Fruit fly (Drosophila melanogaster) whole organism, wandering third instar larva: ENCODE results near the gene loj.

ENCODE experiments used
- Dfd ChIP-seq: fragments of >200 bp; optimal IDR thresholded peaks from 2 replicates; lab custom pipeline; 2017; ENCODE audit warnings: missing biosample characterization, missing genetic modification characterization
- Dif ChIP-seq: fragments of 200-275, 200-300 bp; sonication (Bioruptor generic); optimal IDR thresholded peaks from 2 replicates; lab custom pipeline; 2018; ENCODE audit warnings: missing biosample characterization, missing genetic modification characterization; ENCODE audit not compliant: partially characterized antibody
- GATAd ChIP-seq: sonication (Bioruptor generic); optimal IDR thresholded peaks from 2 replicates; lab custom pipeline; 2016; ENCODE audit warnings: missing biosample characterization, missing genetic modification characterization
- Hr78 ChIP-seq: fragments of >200 bp; optimal IDR thresholded peaks from 2 replicates; lab custom pipeline; 2017; ENCODE audit warnings: missing biosample characterization, missing genetic modification characterization
- Hr83 ChIP-seq: fragments of 200-300 bp; sonication (Bioruptor generic); optimal IDR thresholded peaks from 2 replicates; lab custom pipeline; 2016; ENCODE audit warnings: missing biosample characterization, mild to moderate bottlenecking, missing genetic modification characterization, moderate library complexity; ENCODE audit not compliant: poor library complexity, severe bottlenecking
- Jra ChIP-seq: sonication (Bioruptor generic); optimal IDR thresholded peaks from 2 replicates; lab custom pipeline; 2016; ENCODE audit warnings: missing biosample characterization, missing genetic modification characterization
- Mio ChIP-seq: sonication (Bioruptor generic); optimal IDR thresholded peaks from 2 replicates; lab custom pipeline; 2016; ENCODE audit warnings: missing biosample characterization, missing genetic modification characterization
- N ChIP-seq: fragments of >200 bp; optimal IDR thresholded peaks from 2 replicates; lab custom pipeline; 2018; ENCODE audit warnings: missing biosample characterization, missing external identifiers, missing genetic modification characterization
- OdsH ChIP-seq: fragments of 200-800 bp; sonication (Bioruptor generic); optimal IDR thresholded peaks from 2 replicates; lab custom pipeline; 2016; ENCODE audit warnings: missing biosample characterization, mild to moderate bottlenecking, missing genetic modification characterization
- Rel ChIP-seq, 2 experiments: fragments of 200-800 bp; sonication (Bioruptor generic) in 1 of 2; optimal IDR thresholded peaks; 2 replicates in 1 of 2; 3 replicates in 1 of 2; lab custom pipeline; 2016 to 2019; ENCODE audit warnings: mild to moderate bottlenecking in 2 of 2, missing biosample characterization in 2 of 2, missing genetic modification characterization in 2 of 2, moderate library complexity in 1 of 2
- Sp1 ChIP-seq: fragments of 200-800 bp; sonication (Bioruptor generic); optimal IDR thresholded peaks from 3 replicates; lab custom pipeline; 2019; ENCODE audit warnings: missing biosample characterization, mild to moderate bottlenecking, missing genetic modification characterization, moderate library complexity
- Vsx2 ChIP-seq: fragments of 200-300, 225-300 bp; sonication (Bioruptor generic); optimal IDR thresholded peaks from 2 replicates; lab custom pipeline; 2018; ENCODE audit warnings: missing biosample characterization, missing genetic modification characterization; ENCODE audit not compliant: partially characterized antibody
- br ChIP-seq: fragments of 200-800 bp; sonication (Bioruptor generic); optimal IDR thresholded peaks from 2 replicates; lab custom pipeline; 2016; ENCODE audit warnings: missing biosample characterization, missing genetic modification characterization
- brk ChIP-seq: fragments of 200-800 bp; sonication (Bioruptor generic); optimal IDR thresholded peaks from 2 replicates; lab custom pipeline; 2016; ENCODE audit warnings: missing biosample characterization, mild to moderate bottlenecking, missing genetic modification characterization
- dl ChIP-seq, 2 experiments: fragments of 175-275, 200-275 bp in 1 of 2; fragments of 200-275 bp in 1 of 2; sonication (Bioruptor generic); optimal IDR thresholded peaks; lab custom pipeline; 2018; ENCODE audit warnings: mild to moderate bottlenecking in 2 of 2, missing biosample characterization in 2 of 2, missing genetic modification characterization in 2 of 2, moderate library complexity in 2 of 2; ENCODE audit not compliant: partially characterized antibody in 2 of 2, insufficient read depth in 1 of 2
- dmrt93B ChIP-seq: fragments of 200-800 bp; sonication (Bioruptor generic); optimal IDR thresholded peaks from 2 replicates; lab custom pipeline; 2018; ENCODE audit warnings: missing biosample characterization, mild to moderate bottlenecking, missing genetic modification characterization
- dsf ChIP-seq: sonication (Bioruptor generic); optimal IDR thresholded peaks from 2 replicates; lab custom pipeline; 2016; ENCODE audit warnings: missing biosample characterization, missing genetic modification characterization, borderline replicate concordance
- ey ChIP-seq: fragments of 200-800 bp; sonication (Bioruptor generic); optimal IDR thresholded peaks from 2 replicates; lab custom pipeline; 2016; ENCODE audit warnings: missing biosample characterization, missing genetic modification characterization
- foxo ChIP-seq, 2 experiments: fragments of 200-800 bp; sonication (Bioruptor generic); optimal IDR thresholded peaks; 2 replicates in 1 of 2; 3 replicates in 1 of 2; lab custom pipeline; 2016 to 2017; ENCODE audit warnings: missing biosample characterization in 2 of 2, missing genetic modification characterization in 2 of 2
- h ChIP-seq: fragments of 200-800 bp; sonication (Bioruptor generic); optimal IDR thresholded peaks from 3 replicates; lab custom pipeline; 2016; ENCODE audit warnings: missing biosample characterization, mild to moderate bottlenecking, missing genetic modification characterization
- jim ChIP-seq: fragments of 175-275, 200-325 bp; sonication (Bioruptor generic); optimal IDR thresholded peaks from 2 replicates; lab custom pipeline; 2016; ENCODE audit warnings: missing biosample characterization, mild to moderate bottlenecking, missing genetic modification characterization
- pan ChIP-seq: fragments of >200 bp; optimal IDR thresholded peaks from 2 replicates; lab custom pipeline; 2017
- psq ChIP-seq: fragments of 200-800 bp; sonication (Bioruptor generic); optimal IDR thresholded peaks from 3 replicates; lab custom pipeline; 2017; ENCODE audit warnings: missing biosample characterization, mild to moderate bottlenecking, missing genetic modification characterization, moderate library complexity
- sv ChIP-seq: fragments of 200-800 bp; sonication (Bioruptor generic); optimal IDR thresholded peaks from 3 replicates; lab custom pipeline; 2016; ENCODE audit warnings: missing biosample characterization, missing genetic modification characterization
- tai ChIP-seq: sonication (Bioruptor generic); optimal IDR thresholded peaks from 2 replicates; lab custom pipeline; 2016; ENCODE audit warnings: missing biosample characterization, missing genetic modification characterization
- usp ChIP-seq: fragments of >200 bp; optimal IDR thresholded peaks from 2 replicates; lab custom pipeline; 2017; ENCODE audit warnings: missing biosample characterization, missing genetic modification characterization
- woc ChIP-seq: sonication (Bioruptor generic); optimal IDR thresholded peaks from 2 replicates; lab custom pipeline; 2016; ENCODE audit warnings: missing biosample characterization, mild to moderate bottlenecking, missing genetic modification characterization

loj gene

dm6 chr3L:6139924-6140574 lies 45.3 kb downstream of the loj start, which contains the start of gene Cpr65Av:
Gene Cpr65Av, minus strand, starts transcription at chr3L:6139974.
- TF ChIP-seq tai (GFP tag; lab: Kevin White, UChicago) (no peak), Hr78 (GFP tag; lab: Kevin White, UChicago) (no peak), br (GFP tag; lab: Kevin White, UChicago) (no peak)

dm6 chr3L:6140771-6141472 lies 46.1 kb downstream of the loj start:
- TF ChIP-seq dsf (GFP tag; lab: Kevin White, UChicago) (no peak), usp (GFP tag; lab: Kevin White, UChicago) (no peak), psq (no peak), brk (GFP tag; lab: Kevin White, UChicago) (no peak), Jra (GFP tag; lab: Kevin White, UChicago) (no peak), Rel (GFP tag; optimal IDR thresholded peaks at IDR 0.05; lab: Kevin White, UChicago) (no peak), Rel (tag; optimal IDR thresholded peaks at IDR 0.05; lab: Kevin White, UChicago) (no peak), Sp1 (GFP tag; lab: Kevin White, UChicago) (no peak), Dfd (GFP tag; lab: Kevin White, UChicago) (no peak), N (no peak), dl (GFP tag; optimal IDR thresholded peaks at IDR 0.05; lab: Kevin White, UChicago; ENCODE audit: insufficient read depth in 1 of 2, partially characterized antibody in 2 of 2) (no peak), foxo (GFP tag; optimal IDR thresholded peaks at IDR 0.05; lab: Kevin White, UChicago) (no peak), ey (GFP tag; lab: Kevin White, UChicago) (no peak), dmrt93B (GFP tag; lab: Kevin White, UChicago) (no peak)

DNA sequence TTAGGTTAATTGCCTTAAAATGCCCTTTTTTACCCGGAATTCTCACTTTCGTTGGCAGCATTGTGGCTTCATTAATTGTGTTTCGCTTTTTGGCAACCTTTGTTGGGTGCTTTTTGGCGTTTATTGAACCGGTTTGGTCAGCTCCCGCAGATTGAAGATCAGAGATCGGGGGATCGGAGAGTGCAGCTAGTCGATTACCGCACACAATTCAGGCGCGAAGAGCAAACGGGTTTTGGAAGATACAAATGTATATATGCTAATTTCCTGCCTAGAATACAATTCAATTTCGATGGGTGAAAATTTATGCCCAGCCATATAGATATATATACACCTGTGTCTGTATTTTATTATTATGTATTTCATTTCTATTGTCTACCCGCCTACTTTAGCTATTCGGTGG lies 46.8 kb downstream of the loj start:
- TF ChIP-seq Vsx2 (GFP tag; lab: Kevin White, UChicago), result peak; percentile 63
- no peak for TF ChIP-seq sv (GFP tag; lab: Kevin White, UChicago)
- peak; percentile 15 for TF ChIP-seq Dif (GFP tag; lab: Kevin White, UChicago)

DNA sequence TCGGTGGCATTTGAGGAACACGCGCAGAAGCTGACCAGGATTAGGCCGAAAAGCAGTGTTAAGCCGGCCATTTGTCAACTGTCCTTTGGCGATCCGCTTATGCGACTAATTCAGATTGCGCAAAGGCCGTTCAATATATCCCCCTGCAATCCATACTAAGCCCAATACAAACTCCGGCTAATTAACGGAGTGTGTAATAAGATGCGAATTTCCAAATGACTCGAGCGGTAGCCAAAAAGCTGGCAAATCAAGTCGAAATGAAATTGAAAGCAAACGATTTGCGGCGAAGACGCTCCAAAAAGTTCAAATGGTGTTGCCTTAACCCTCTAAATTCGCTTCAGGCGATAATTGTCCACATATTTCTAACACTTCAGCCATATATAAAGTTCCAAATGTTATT lies 47.5 kb downstream of the loj start, which contains the start of gene Cpr65Aw:
Gene Cpr65Aw, minus strand, starts transcription at position 101 of the 400 bp plus-strand sequence.
- TF ChIP-seq Jra (GFP tag; lab: Kevin White, UChicago), result no peak
- TF ChIP-seq, all 38 proteins: peak for 0

dm6 chr3L:6143188-6143755 lies 48.5 kb downstream of the loj start, which contains the start of gene Lcp65Ad:
Gene Lcp65Ad, plus strand, starts transcription at chr3L:6143395.
- TF ChIP-seq foxo (GFP tag; optimal IDR thresholded peaks at IDR 0.05; lab: Kevin White, UChicago), result no peak
- TF ChIP-seq jim (GFP tag; lab: Kevin White, UChicago), result no peak
- no peak for TF ChIP-seq Vsx2 (GFP tag; lab: Kevin White, UChicago)
- TF ChIP-seq tai (GFP tag; lab: Kevin White, UChicago), result no peak
- TF ChIP-seq OdsH (GFP tag; lab: Kevin White, UChicago), result no peak
- TF ChIP-seq GATAd, result no peak
- no peak for TF ChIP-seq Hr83
- no peak for TF ChIP-seq h (GFP tag; lab: Kevin White, UChicago)
- TF ChIP-seq dl (GFP tag; optimal IDR thresholded peaks at IDR 0.05; lab: Kevin White, UChicago; ENCODE audit: insufficient read depth in 1 of 2, partially characterized antibody in 2 of 2), result no peak
- no peak for TF ChIP-seq usp (GFP tag; lab: Kevin White, UChicago)
- TF ChIP-seq dmrt93B (GFP tag; lab: Kevin White, UChicago), result no peak
- no peak for TF ChIP-seq Mio
- TF ChIP-seq Jra (GFP tag; lab: Kevin White, UChicago), result no peak
- TF ChIP-seq psq, result no peak

DNA sequence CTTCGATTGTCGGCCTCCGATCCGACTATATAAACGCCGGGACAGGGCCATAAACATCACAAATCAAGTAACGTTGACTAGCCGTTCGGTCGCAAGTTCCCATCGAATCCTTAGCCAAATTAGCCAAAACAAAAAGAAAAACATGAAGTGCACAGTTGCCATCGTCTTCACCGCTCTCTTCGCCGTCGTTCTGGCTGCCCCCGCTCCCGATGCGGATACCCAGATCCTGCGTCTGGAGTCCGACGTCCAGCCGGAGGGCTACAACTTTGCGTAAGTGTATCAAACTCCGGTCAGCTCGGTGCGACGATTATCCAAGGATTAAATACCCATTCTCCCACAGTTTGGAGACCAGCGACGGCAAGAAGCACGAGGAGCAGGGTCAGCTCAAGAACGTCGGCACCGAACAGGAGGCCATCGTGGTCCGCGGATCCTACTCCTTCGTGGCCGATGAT lies 50.0 kb downstream of the loj start, which contains the start of gene Lcp65Ac:
Gene Lcp65Ac, plus strand, starts transcription at position 51 of the 452 bp plus-strand sequence.
- TF ChIP-seq tai (GFP tag; lab: Kevin White, UChicago), result no peak
- no peak for TF ChIP-seq Sp1 (GFP tag; lab: Kevin White, UChicago)
- no peak for TF ChIP-seq usp (GFP tag; lab: Kevin White, UChicago)
- TF ChIP-seq br (GFP tag; lab: Kevin White, UChicago), result no peak
- no peak for TF ChIP-seq foxo (GFP tag; optimal IDR thresholded peaks at IDR 0.05; lab: Kevin White, UChicago)
- no peak for TF ChIP-seq Vsx2 (GFP tag; lab: Kevin White, UChicago)
- no peak for TF ChIP-seq woc (GFP tag; lab: Kevin White, UChicago)
- TF ChIP-seq Dfd (GFP tag; lab: Kevin White, UChicago), result no peak
- TF ChIP-seq GATAd, result no peak
- no peak for TF ChIP-seq pan (lab: Kevin White, UChicago)
- no peak for TF ChIP-seq sv (GFP tag; lab: Kevin White, UChicago)
